Worm (Caenorhabditis elegans) whole organism, mixed stage, embryonic: ENCODE data around the gene exos-8.
A peak's percentile ranks its signal among the peaks of the same experiment; 100 is the strongest.

ENCODE experiments used
- blmp-1 ChIP-seq: fragments of 150-350 bp; optimal IDR thresholded peaks from 2 replicates; lab custom pipeline; 2014; ENCODE audit warnings: missing biosample characterization, missing genetic modification characterization
- ceh-39 ChIP-seq: fragments of 150-350 bp; optimal IDR thresholded peaks from 2 replicates; lab custom pipeline; 2014; ENCODE audit warnings: missing biosample characterization, missing genetic modification characterization
- ceh-83 ChIP-seq: fragments of 200-800 bp; sonication (Bioruptor generic); optimal IDR thresholded peaks from 2 replicates; lab custom pipeline; 2018; ENCODE audit warnings: mild to moderate bottlenecking, missing genetic modification characterization, missing compliant biosample characterization
- ces-1 ChIP-seq: fragments of 150-350 bp; optimal IDR thresholded peaks from 2 replicates; lab custom pipeline; 2014; ENCODE audit warnings: missing biosample characterization, missing genetic modification reagents, missing genetic modification characterization
- cnd-1 ChIP-seq: fragments of 200-800 bp; sonication (Bioruptor generic); optimal IDR thresholded peaks from 2 replicates; lab custom pipeline; 2018; ENCODE audit warnings: mild to moderate bottlenecking, missing genetic modification characterization, missing compliant biosample characterization
- elt-1 ChIP-seq: sonication (generic microtip); optimal IDR thresholded peaks from 2 replicates; lab custom pipeline; 2017; ENCODE audit warnings: missing genetic modification characterization, mild to moderate bottlenecking, missing compliant biosample characterization, antibody characterized with exemption, moderate library complexity, borderline replicate concordance; ENCODE audit not compliant: insufficient read depth
- ham-2 ChIP-seq: fragments of 200-800 bp; sonication (Bioruptor generic); optimal IDR thresholded peaks from 2 replicates; lab custom pipeline; 2018; ENCODE audit warnings: mild to moderate bottlenecking, missing genetic modification characterization, missing compliant biosample characterization
- hlh-1 ChIP-seq: fragments of 150-350 bp; optimal IDR thresholded peaks from 2 replicates; lab custom pipeline; 2014; ENCODE audit warnings: missing biosample characterization, missing genetic modification reagents, missing genetic modification characterization
- lin-13 ChIP-seq: fragments of 150-350 bp; optimal IDR thresholded peaks from 2 replicates; lab custom pipeline; 2014; ENCODE audit warnings: missing biosample characterization, missing genetic modification characterization
- mab-5 ChIP-seq: fragments of 150-350 bp; optimal IDR thresholded peaks from 2 replicates; lab custom pipeline; 2014; ENCODE audit warnings: missing biosample characterization, missing genetic modification characterization
- mls-2 ChIP-seq: sonication (generic microtip); optimal IDR thresholded peaks from 2 replicates; lab custom pipeline; 2016; ENCODE audit warnings: mild to moderate bottlenecking, missing genetic modification characterization, moderate library complexity, missing compliant biosample characterization
- nhr-12 ChIP-seq: fragments of 150-350 bp; optimal IDR thresholded peaks from 2 replicates; lab custom pipeline; 2014; ENCODE audit warnings: missing biosample characterization, missing genetic modification characterization
- nhr-2 ChIP-seq: fragments of 150-350 bp; optimal IDR thresholded peaks from 2 replicates; lab custom pipeline; 2014; ENCODE audit warnings: missing biosample characterization, missing genetic modification characterization
- nhr-237 ChIP-seq: fragments of 150-350 bp; optimal IDR thresholded peaks from 2 replicates; lab custom pipeline; 2014; ENCODE audit warnings: missing biosample characterization, missing genetic modification characterization
- nhr-28 ChIP-seq: fragments of 150-350 bp; optimal IDR thresholded peaks from 2 replicates; lab custom pipeline; 2014; ENCODE audit warnings: missing biosample characterization, missing genetic modification characterization
- pha-4 ChIP-seq: fragments of 150-350 bp; optimal IDR thresholded peaks from 2 replicates; lab custom pipeline; 2018; ENCODE audit warnings: missing biosample characterization, missing genetic modification reagents, missing genetic modification characterization
- sem-2 ChIP-seq: fragments of 200-800 bp; sonication (Bioruptor generic); optimal IDR thresholded peaks from 2 replicates; lab custom pipeline; 2018; ENCODE audit warnings: mild to moderate bottlenecking, missing genetic modification characterization, missing compliant biosample characterization
- unc-120 ChIP-seq: sonication (generic microtip); optimal IDR thresholded peaks from 2 replicates; lab custom pipeline; 2017; ENCODE audit warnings: missing genetic modification characterization, missing compliant biosample characterization; ENCODE audit not compliant: poor library complexity, severe bottlenecking
- unc-39 ChIP-seq: fragments of 150-350 bp; optimal IDR thresholded peaks from 2 replicates; lab custom pipeline; 2014; ENCODE audit warnings: missing biosample characterization, missing genetic modification characterization
- unc-62 ChIP-seq: fragments of 150-350 bp; optimal IDR thresholded peaks from 2 replicates; lab custom pipeline; 2014; ENCODE audit warnings: missing biosample characterization, missing genetic modification reagents, missing genetic modification characterization
- zip-8 ChIP-seq: fragments of 150-350 bp; optimal IDR thresholded peaks from 2 replicates; lab custom pipeline; 2014; ENCODE audit warnings: missing biosample characterization, missing genetic modification characterization

exos-8 gene

ce11 chrII:6782738-6783163 lies 41.3 kb downstream of the exos-8 start (continued):
- TF ChIP-seq hlh-1 (peak; percentile 9), elt-1 (tag; lab: Kevin White, UChicago) (no peak), nhr-12 (no peak), mab-5 (tag; lab: Kevin White, UChicago) (no peak)

DNA sequence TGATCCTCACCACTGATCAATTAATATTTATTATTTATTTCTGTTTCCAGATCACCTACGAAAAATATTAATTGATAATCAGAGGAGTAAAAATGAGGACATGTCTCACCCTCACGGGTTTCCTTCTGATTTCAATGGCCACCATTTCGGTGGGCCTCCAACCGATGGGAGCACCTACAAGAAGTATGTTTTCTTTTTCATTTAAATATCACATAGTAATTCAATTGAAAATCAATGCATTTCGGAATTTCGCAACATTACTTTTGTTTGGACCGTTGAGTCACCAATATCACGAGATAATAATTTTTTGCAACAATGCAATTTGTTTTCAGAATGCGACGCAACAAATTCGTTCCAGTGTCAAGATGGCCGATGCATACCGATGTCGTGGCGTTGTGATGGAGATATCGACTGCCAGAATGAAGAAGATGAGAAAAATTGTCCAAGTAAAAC lies 41.9 kb downstream of the exos-8 start, which contains the start of gene gldi-2:
Gene gldi-2, plus strand, starts transcription at position 51 of the 453 bp plus-strand sequence.
- TF ChIP-seq nhr-237 (tag; lab: Kevin White, UChicago) (no peak), lin-13 (tag; lab: Kevin White, UChicago) (no peak), blmp-1 (tag; lab: Kevin White, UChicago) (no peak), mls-2 (tag; lab: Kevin White, UChicago) (no peak), nhr-2 (tag; lab: Kevin White, UChicago) (no peak), mab-5 (tag; lab: Kevin White, UChicago) (no peak), nhr-12 (no peak), nhr-28 (no peak), cnd-1 (no peak), hlh-1 (no peak), ham-2 (GFP tag; lab: Kevin White, UChicago) (no peak), ces-1 (GFP tag; lab: Kevin White, UChicago) (no peak), pha-4 (tag; lab: Kevin White, UChicago) (no peak), zip-8 (tag; lab: Kevin White, UChicago) (no peak)

DNA sequence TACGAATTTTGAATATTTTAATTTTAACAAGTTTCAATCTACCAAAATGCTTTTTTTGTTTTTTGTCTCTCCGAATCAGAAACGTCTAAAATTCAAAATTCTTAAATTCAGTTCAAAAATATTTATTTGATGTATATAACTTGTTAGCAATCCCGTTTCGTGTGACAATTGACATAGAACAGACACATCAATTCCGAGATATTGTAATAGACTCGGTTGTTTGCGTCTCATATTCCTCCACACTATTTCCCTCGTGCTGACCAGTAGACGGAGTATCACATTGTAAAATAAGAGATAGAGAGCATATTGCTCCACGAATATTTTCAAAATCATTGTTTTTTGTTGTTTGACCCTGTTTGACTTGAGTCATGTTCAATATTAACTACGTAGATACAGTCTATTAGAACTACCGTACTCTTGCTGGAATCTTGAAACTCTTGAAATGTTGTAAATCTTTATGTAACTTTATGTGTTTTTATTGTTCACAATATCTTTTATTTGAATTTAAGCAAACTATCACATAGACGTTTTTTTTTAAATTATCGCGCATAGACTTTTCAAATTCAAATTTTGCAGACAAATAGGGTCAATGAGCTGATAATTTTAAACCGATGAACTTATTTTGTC lies 47.3 kb downstream of the exos-8 start, which contains the start of gene T13C2.3:
Gene T13C2.3, plus strand, starts transcription at position 577 of the 627 bp plus-strand sequence.
- TF ChIP-seq unc-39 (tag; lab: Kevin White, UChicago) = no peak
- peak; percentile 51 for TF ChIP-seq unc-62 (GFP tag; lab: Kevin White, UChicago)
- TF ChIP-seq hlh-1 = peak; percentile 66

DNA sequence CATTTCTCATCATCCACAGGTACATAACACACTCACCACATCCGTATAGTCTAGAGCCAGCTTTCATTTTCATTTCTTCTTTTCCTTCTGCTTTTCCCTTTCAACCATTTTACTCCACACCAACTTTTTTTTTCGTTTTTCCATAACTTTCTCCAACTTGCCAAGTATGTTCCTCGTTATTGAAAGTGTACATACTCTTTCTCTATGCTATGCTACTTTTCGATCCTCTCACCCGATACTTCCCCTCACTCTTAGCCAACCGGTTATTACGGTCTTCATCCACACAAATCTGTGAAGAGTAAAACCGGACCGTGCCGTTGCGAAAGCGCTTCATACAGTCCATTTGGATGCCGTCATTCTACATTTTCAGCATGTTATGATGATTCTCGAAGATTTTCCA lies 50.4 kb downstream of the exos-8 start, which contains the start of gene T13C2.2:
Gene T13C2.2, plus strand, starts transcription at position 301 of the 400 bp plus-strand sequence.
- TF ChIP-seq nhr-237 (tag; lab: Kevin White, UChicago) = no peak
- TF ChIP-seq unc-120 (tag; lab: Kevin White, UChicago) = no peak
- TF ChIP-seq sem-2 (GFP tag; lab: Kevin White, UChicago) = no peak
- TF ChIP-seq ceh-39 (tag; lab: Kevin White, UChicago) = no peak
- TF ChIP-seq mab-5 (tag; lab: Kevin White, UChicago) = no peak
- TF ChIP-seq ceh-83 = no peak
- no peak for TF ChIP-seq nhr-2 (tag; lab: Kevin White, UChicago)
